Worm (Caenorhabditis elegans): ENCODE results near the gene srbc-7.

- TF ChIP-seq cog-1 (tag; optimal IDR thresholded peaks at IDR 0.05) (no peak), ztf-29 (GFP tag; IDR thresholded peaks at IDR 0.05) (no peak), flt-1 (GFP tag; IDR thresholded peaks at IDR 0.05) (no peak), tab-1 (GFP tag; IDR thresholded peaks at IDR 0.05) (no peak), med-1 (GFP tag; optimal IDR thresholded peaks at IDR 0.05; ENCODE audit: insufficient read depth) (no peak), ref-1 (GFP tag; conservative IDR thresholded peaks at IDR 0.05) (no peak), ztf-23 (GFP tag; IDR thresholded peaks at IDR 0.05) (no peak)
Observed at ce11 chrV:7460898-7461297, 26.5 kb downstream of the srbc-7 start, which contains the start of gene srh-92.

Measured in whole organism, midembryonic.